Fruit fly (Drosophila melanogaster): ENCODE results near the gene yellow-f2.

dm6 chr3R:13044459-13044858, 49.5 kb upstream of the yellow-f2 start, which contains the start of gene Hsc70-2:
- TF ChIP-seq Sin3A (optimal IDR thresholded peaks at IDR 0.05) (no peak), insv (optimal IDR thresholded peaks at IDR 0.05) (no peak), psq (optimal IDR thresholded peaks at IDR 0.05) (no peak)
